Worm (Caenorhabditis elegans) whole organism, young adult: Measurements from ENCODE around the gene F52G3.5.
A peak's percentile ranks its signal among the peaks of the same experiment; 100 is the strongest.

Experiments
- B0261.1 ChIP-seq: sonication (generic microtip); optimal IDR thresholded peaks from 2 replicates; lab custom pipeline; 2016; ENCODE audit warnings: mild to moderate bottlenecking, missing genetic modification characterization, moderate library complexity, missing compliant biosample characterization
- D2030.7 ChIP-seq: fragments of 200-800 bp; sonication (Bioruptor generic); IDR thresholded peaks from 2 replicates; pipeline ENCODE4 v1.3.6; 2022; ENCODE audit warnings: missing genetic modification reagents, missing genetic modification characterization, missing compliant biosample characterization
- F22D6.2 ChIP-seq: sonication (generic microtip); optimal IDR thresholded peaks from 2 replicates; lab custom pipeline; 2016; ENCODE audit warnings: mild to moderate bottlenecking, missing genetic modification characterization, missing compliant biosample characterization
- F37B4.10 ChIP-seq: fragments of 200-800 bp; sonication (Bioruptor generic); IDR thresholded peaks from 2 replicates; pipeline ENCODE4 v1.3.6; 2022; ENCODE audit warnings: missing genetic modification characterization, missing compliant biosample characterization
- F39B2.1 ChIP-seq: fragments of 200-800 bp; sonication (Bioruptor generic); IDR thresholded peaks from 2 replicates; pipeline ENCODE4 v1.3.6; 2022; ENCODE audit warnings: missing genetic modification reagents, missing genetic modification characterization, missing compliant biosample characterization
- F52B5.7 ChIP-seq: sonication (generic microtip); optimal IDR thresholded peaks from 2 replicates; lab custom pipeline; 2016; ENCODE audit warnings: mild to moderate bottlenecking, missing genetic modification characterization, missing compliant biosample characterization
- F57C9.4 ChIP-seq: sonication (generic microtip); optimal IDR thresholded peaks from 2 replicates; lab custom pipeline; 2017; ENCODE audit warnings: mild to moderate bottlenecking, missing genetic modification characterization, missing compliant biosample characterization
- K12H6.12 ChIP-seq: fragments of 200-800 bp; sonication (Bioruptor generic); optimal IDR thresholded peaks from 2 replicates; lab custom pipeline; 2018; ENCODE audit warnings: mild to moderate bottlenecking, missing genetic modification characterization, missing compliant biosample characterization
- Y53F4B.3 ChIP-seq: fragments of 200-800 bp; sonication (Bioruptor generic); IDR thresholded peaks from 2 replicates; pipeline ENCODE4 v1.3.6; 2022; ENCODE audit warnings: missing genetic modification reagents, missing genetic modification characterization, missing compliant biosample characterization
- akir-1 ChIP-seq: fragments of 200-800 bp; sonication (Bioruptor generic); optimal IDR thresholded peaks from 2 replicates; lab custom pipeline; 2018; ENCODE audit warnings: mild to moderate bottlenecking, missing genetic modification characterization, moderate library complexity, missing compliant biosample characterization
- ama-1 ChIP-seq, 3 experiments: fragments of 150-350 bp in 1 of 3; sonication (generic microtip) in 2 of 3; optimal IDR thresholded peaks; 2 replicates each; lab custom pipeline; 2014 to 2018; ENCODE audit warnings: missing biosample characterization in 2 of 3, missing genetic modification characterization in 2 of 3, missing genetic modification reagents in 2 of 3
- athp-1 ChIP-seq: sonication (generic microtip); optimal IDR thresholded peaks from 2 replicates; lab custom pipeline; 2017; ENCODE audit warnings: mild to moderate bottlenecking, missing genetic modification characterization, missing compliant biosample characterization
- attf-5 ChIP-seq: fragments of 200-800 bp; sonication (Bioruptor generic); optimal IDR thresholded peaks from 2 replicates; lab custom pipeline; 2018; ENCODE audit warnings: mild to moderate bottlenecking, missing genetic modification characterization, missing compliant biosample characterization
- bed-1 ChIP-seq: fragments of 200-800 bp; sonication (Bioruptor generic); IDR thresholded peaks from 2 replicates; pipeline ENCODE4 v1.3.6; 2022; ENCODE audit warnings: missing genetic modification reagents, missing genetic modification characterization, missing compliant biosample characterization
- ccch-3 ChIP-seq: fragments of 200-800 bp; sonication (Bioruptor generic); optimal IDR thresholded peaks from 2 replicates; lab custom pipeline; 2018; ENCODE audit warnings: mild to moderate bottlenecking, missing genetic modification characterization, missing compliant biosample characterization
- cebp-2 ChIP-seq: fragments of 200-800 bp; sonication (Bioruptor generic); IDR thresholded peaks from 2 replicates; pipeline ENCODE4 v1.3.6; 2022; ENCODE audit warnings: missing genetic modification characterization, missing compliant biosample characterization
- ceh-27 ChIP-seq: fragments of 200-800 bp; sonication (Bioruptor generic); optimal IDR thresholded peaks from 2 replicates; lab custom pipeline; 2018; ENCODE audit warnings: mild to moderate bottlenecking, missing genetic modification characterization, moderate library complexity, missing compliant biosample characterization
- chd-7 ChIP-seq: sonication (generic microtip); optimal IDR thresholded peaks from 2 replicates; lab custom pipeline; 2016; ENCODE audit warnings: mild to moderate bottlenecking, missing genetic modification characterization, moderate library complexity, missing compliant biosample characterization
- egrh-3 ChIP-seq: fragments of 200-800 bp; sonication (Bioruptor generic); IDR thresholded peaks from 2 replicates; pipeline ENCODE4 v1.3.6; 2022; ENCODE audit warnings: missing genetic modification reagents, missing genetic modification characterization, missing compliant biosample characterization
- ekl-4 ChIP-seq: fragments of 200-800 bp; sonication (Bioruptor generic); IDR thresholded peaks from 2 replicates; pipeline ENCODE4 v1.3.6; 2022; ENCODE audit warnings: missing genetic modification reagents, missing genetic modification characterization, missing compliant biosample characterization
- fkh-3 ChIP-seq: sonication (generic microtip); optimal IDR thresholded peaks from 2 replicates; lab custom pipeline; 2016; ENCODE audit warnings: mild to moderate bottlenecking, missing genetic modification characterization, missing compliant biosample characterization
- him-1 ChIP-seq: sonication (generic microtip); optimal IDR thresholded peaks from 2 replicates; lab custom pipeline; 2016; ENCODE audit warnings: missing genotype, missing genetic modification reagents, missing genetic modification characterization, missing compliant biosample characterization
- hlh-12 ChIP-seq: sonication (generic microtip); optimal IDR thresholded peaks from 2 replicates; lab custom pipeline; 2016; ENCODE audit warnings: missing genetic modification characterization, missing compliant biosample characterization
- hmg-1.2 ChIP-seq: fragments of 200-800 bp; sonication (Bioruptor generic); IDR thresholded peaks from 2 replicates; pipeline ENCODE4 v1.3.6; 2022; ENCODE audit warnings: missing genetic modification reagents, missing genetic modification characterization, missing compliant biosample characterization
- hsf-1 ChIP-seq: fragments of 200-800 bp; sonication (Bioruptor generic); IDR thresholded peaks from 2 replicates; pipeline ENCODE4 v1.3.6; 2022; ENCODE audit warnings: missing genetic modification reagents, missing genetic modification characterization, missing compliant biosample characterization
- let-607 ChIP-seq, 2 experiments: fragments of 200-800 bp in 1 of 2; sonication (Bioruptor generic) in 1 of 2; sonication (generic microtip) in 1 of 2; optimal IDR thresholded peaks; 2 replicates each; lab custom pipeline; 2016 to 2018; ENCODE audit warnings: mild to moderate bottlenecking in 2 of 2, missing compliant biosample characterization in 2 of 2, missing genetic modification characterization in 2 of 2, moderate library complexity in 2 of 2, missing genotype in 1 of 2
- lin-40 ChIP-seq: sonication (generic microtip); optimal IDR thresholded peaks from 2 replicates; lab custom pipeline; 2016; ENCODE audit warnings: missing genetic modification characterization, mild to moderate bottlenecking, missing compliant biosample characterization, missing genotype, missing genetic modification reagents
- lir-1 ChIP-seq: fragments of 200-800 bp; sonication (Bioruptor generic); conservative IDR thresholded peaks from 2 replicates; pipeline ENCODE4 v1.3.6; 2022; ENCODE audit warnings: missing genetic modification reagents, missing genetic modification characterization, missing compliant biosample characterization
- madf-8 ChIP-seq: fragments of 200-800 bp; sonication (Bioruptor generic); conservative IDR thresholded peaks from 2 replicates; pipeline ENCODE4 v1.3.6; 2022; ENCODE audit warnings: missing genetic modification reagents, missing genetic modification characterization, missing compliant biosample characterization
- mel-28 ChIP-seq: sonication (generic microtip); optimal IDR thresholded peaks from 2 replicates; lab custom pipeline; 2016; ENCODE audit warnings: borderline replicate concordance, mild to moderate bottlenecking, missing genetic modification characterization, missing compliant biosample characterization
- mes-4 ChIP-seq: sonication (generic microtip); optimal IDR thresholded peaks from 2 replicates; lab custom pipeline; 2016; ENCODE audit warnings: missing genotype, missing genetic modification characterization, missing compliant biosample characterization
- mxl-1 ChIP-seq: sonication (generic microtip); optimal IDR thresholded peaks from 2 replicates; lab custom pipeline; 2016; ENCODE audit warnings: missing genetic modification characterization, missing compliant biosample characterization
- nfya-1 ChIP-seq: sonication (generic microtip); optimal IDR thresholded peaks from 2 replicates; lab custom pipeline; 2017; ENCODE audit warnings: antibody characterized with exemption, missing compliant biosample characterization, missing genetic modification characterization, borderline replicate concordance; ENCODE audit not compliant: insufficient read depth
- nhr-80 ChIP-seq: sonication (generic microtip); optimal IDR thresholded peaks from 2 replicates; lab custom pipeline; 2016; ENCODE audit warnings: missing genetic modification characterization, missing compliant biosample characterization
- nhr-90 ChIP-seq: sonication (generic microtip); optimal IDR thresholded peaks from 2 replicates; lab custom pipeline; 2016; ENCODE audit warnings: missing genotype, mild to moderate bottlenecking, missing genetic modification characterization, missing compliant biosample characterization
- pbrm-1 ChIP-seq: fragments of 200-800 bp; sonication (Bioruptor generic); IDR thresholded peaks from 2 replicates; pipeline ENCODE4 v1.3.6; 2022; ENCODE audit warnings: missing genetic modification reagents, missing genetic modification characterization, missing compliant biosample characterization
- repo-1 ChIP-seq: sonication (generic microtip); optimal IDR thresholded peaks from 2 replicates; lab custom pipeline; 2017; ENCODE audit warnings: mild to moderate bottlenecking, missing genetic modification characterization, missing compliant biosample characterization
- sdz-38 ChIP-seq: sonication (generic microtip); optimal IDR thresholded peaks from 2 replicates; lab custom pipeline; 2016; ENCODE audit warnings: missing genotype, missing genetic modification characterization, missing compliant biosample characterization
- somi-1 ChIP-seq: fragments of 200-800 bp; sonication (Bioruptor generic); optimal IDR thresholded peaks from 2 replicates; lab custom pipeline; 2018; ENCODE audit warnings: mild to moderate bottlenecking, missing genetic modification characterization, missing compliant biosample characterization
- tlf-1 ChIP-seq: fragments of 200-800 bp; sonication (Bioruptor generic); optimal IDR thresholded peaks from 2 replicates; lab custom pipeline; 2018; ENCODE audit warnings: mild to moderate bottlenecking, missing genetic modification characterization, missing compliant biosample characterization
- zim-3 ChIP-seq: sonication (generic microtip); optimal IDR thresholded peaks from 2 replicates; lab custom pipeline; 2017; ENCODE audit warnings: mild to moderate bottlenecking, missing genetic modification characterization, moderate library complexity, missing compliant biosample characterization
- ztf-26 ChIP-seq: sonication (generic microtip); optimal IDR thresholded peaks from 2 replicates; lab custom pipeline; 2017; ENCODE audit warnings: missing genetic modification characterization, missing compliant biosample characterization
- ztf-28 ChIP-seq: fragments of 200-800 bp; sonication (Bioruptor generic); IDR thresholded peaks from 2 replicates; pipeline ENCODE4 v1.3.6; 2022; ENCODE audit warnings: missing genetic modification reagents, missing genetic modification characterization, missing compliant biosample characterization
- ztf-6 ChIP-seq: fragments of 200-800 bp; sonication (Bioruptor generic); IDR thresholded peaks from 2 replicates; pipeline ENCODE4 v1.3.6; 2022; ENCODE audit warnings: missing genetic modification reagents, missing genetic modification characterization, missing compliant biosample characterization

Gene F52G3.5

ce11 chrX:16928087-16928486 lies 47.9 kb downstream of the F52G3.5 start (continued):
- TF ChIP-seq madf-8 (GFP tag; lab: Robert Waterston, UW) (no peak), bed-1 (GFP tag; lab: Robert Waterston, UW) (no peak), B0261.1 (tag; lab: Kevin White, UChicago) (peak; percentile 79), mes-4 (tag; lab: Kevin White, UChicago) (peak; percentile 32), hsf-1 (peak; percentile 46), athp-1 (peak; percentile 51), F22D6.2 (tag; lab: Kevin White, UChicago) (no peak), akir-1 (GFP tag; lab: Kevin White, UChicago) (no peak), attf-5 (peak; percentile 36), nfya-1 (no peak), egrh-3 (GFP tag; lab: Robert Waterston, UW) (0 out of 2 replicates have a peak, but pooled peaks have one; percentile 27), F57C9.4 (tag; lab: Kevin White, UChicago) (no peak), cebp-2 (no peak), hmg-1.2 (GFP tag; lab: Robert Waterston, UW) (peak; percentile 73), F52B5.7 (peak; percentile 57), ekl-4 (GFP tag; lab: Robert Waterston, UW) (no peak), repo-1 (peak; percentile 0), lin-40 (no peak), lir-1 (0 out of 2 replicates have a peak, but pooled peaks have one; percentile 28), ztf-28 (GFP tag; lab: Robert Waterston, UW) (0 out of 2 replicates have a peak, but pooled peaks have one; percentile 65), nhr-80 (peak; percentile 9), somi-1 (peak; percentile 16), sdz-38 (tag; lab: Kevin White, UChicago) (peak; percentile 56), chd-7 (peak; percentile 5), Y53F4B.3 (GFP tag; lab: Robert Waterston, UW) (no peak), K12H6.12 (peak; percentile 49), ztf-26 (tag; lab: Kevin White, UChicago) (no peak), let-607 (tag; optimal IDR thresholded peaks at IDR 0.05; lab: Kevin White, UChicago) (peak; percentile 15 to 49), him-1 (tag; lab: Kevin White, UChicago) (peak; percentile 77), tlf-1 (GFP tag; lab: Kevin White, UChicago) (no peak), mxl-1 (tag; lab: Kevin White, UChicago) (peak; percentile 28), nhr-90 (tag; lab: Kevin White, UChicago) (peak; percentile 68), zim-3 (tag; lab: Kevin White, UChicago) (peak; percentile 82), ceh-27 (GFP tag; lab: Kevin White, UChicago) (peak; percentile 45), fkh-3 (tag; lab: Kevin White, UChicago) (no peak), pbrm-1 (peak; percentile 82; the same call in 1 of the 2 replicates), ccch-3 (GFP tag; lab: Kevin White, UChicago) (no peak), D2030.7 (peak; percentile 79), F39B2.1 (GFP tag; lab: Robert Waterston, UW) (no peak), ama-1 (optimal IDR thresholded peaks at IDR 0.05; lab: Kevin White, UChicago) (no peak), ama-1 (GFP tag; optimal IDR thresholded peaks at IDR 0.05; lab: Kevin White, UChicago) (no peak), mel-28 (tag; lab: Kevin White, UChicago) (no peak), hlh-12 (tag; lab: Kevin White, UChicago) (peak; percentile 47), ztf-6 (GFP tag; lab: Robert Waterston, UW) (no peak), F37B4.10 (no peak)
